Worm (Caenorhabditis elegans) whole organism, late embryonic: Measurements from ENCODE around the gene lst-5.

ENCODE experiments used
- C38D4.7 ChIP-seq: fragments of 200-800 bp; sonication (Bioruptor generic); optimal IDR thresholded peaks from 2 replicates; lab custom pipeline; 2018; ENCODE audit warnings: mild to moderate bottlenecking, missing genetic modification characterization, moderate library complexity, missing compliant biosample characterization
- F13H6.1 ChIP-seq: sonication (generic microtip); optimal IDR thresholded peaks from 2 replicates; lab custom pipeline; 2016; ENCODE audit warnings: missing genetic modification characterization, missing compliant biosample characterization
- T23F11.4 ChIP-seq: fragments of 200-800 bp; sonication (Bioruptor generic); optimal IDR thresholded peaks from 2 replicates; lab custom pipeline; 2018; ENCODE audit warnings: mild to moderate bottlenecking, missing genetic modification characterization, missing compliant biosample characterization
- ceh-14 ChIP-seq: sonication (generic microtip); optimal IDR thresholded peaks from 2 replicates; lab custom pipeline; 2016; ENCODE audit warnings: missing genotype, missing genetic modification characterization, missing compliant biosample characterization
- ceh-18 ChIP-seq: sonication (generic microtip); optimal IDR thresholded peaks from 2 replicates; lab custom pipeline; 2016; ENCODE audit warnings: missing genetic modification characterization, missing compliant biosample characterization
- ceh-2 ChIP-seq: sonication (generic microtip); optimal IDR thresholded peaks from 2 replicates; lab custom pipeline; 2016; ENCODE audit warnings: missing genotype, missing genetic modification characterization, missing compliant biosample characterization
- ceh-22 ChIP-seq: sonication (generic microtip); optimal IDR thresholded peaks from 2 replicates; lab custom pipeline; 2017; ENCODE audit warnings: missing biosample characterization, missing genetic modification characterization
- ceh-24 ChIP-seq: sonication (generic microtip); optimal IDR thresholded peaks from 2 replicates; lab custom pipeline; 2016; ENCODE audit warnings: mild to moderate bottlenecking, missing genetic modification characterization, missing compliant biosample characterization
- ceh-30 ChIP-seq: fragments of 150-350 bp; optimal IDR thresholded peaks from 2 replicates; lab custom pipeline; 2014; ENCODE audit warnings: missing biosample characterization, missing genetic modification characterization
- ceh-31 ChIP-seq: sonication (generic microtip); optimal IDR thresholded peaks from 2 replicates; lab custom pipeline; 2016; ENCODE audit warnings: missing genetic modification characterization, missing compliant biosample characterization
- ceh-34 ChIP-seq: sonication (generic microtip); optimal IDR thresholded peaks from 2 replicates; lab custom pipeline; 2016; ENCODE audit warnings: mild to moderate bottlenecking, missing genetic modification characterization, missing compliant biosample characterization
- ceh-45 ChIP-seq: fragments of 200-800 bp; sonication (Bioruptor generic); IDR thresholded peaks from 2 replicates; pipeline ENCODE4 v1.3.6; 2022; ENCODE audit warnings: missing genetic modification reagents, missing genetic modification characterization, missing compliant biosample characterization
- ceh-6 ChIP-seq: fragments of 200-800 bp; sonication (Bioruptor generic); optimal IDR thresholded peaks from 2 replicates; lab custom pipeline; 2018; ENCODE audit warnings: mild to moderate bottlenecking, missing genetic modification characterization, missing compliant biosample characterization
- ceh-9 ChIP-seq: sonication (generic microtip); optimal IDR thresholded peaks from 2 replicates; lab custom pipeline; 2016; ENCODE audit warnings: mild to moderate bottlenecking, missing genetic modification characterization, inconsistent platforms, missing compliant biosample characterization
- che-1 ChIP-seq: sonication (generic microtip); optimal IDR thresholded peaks from 2 replicates; lab custom pipeline; 2016; ENCODE audit warnings: mild to moderate bottlenecking, missing genetic modification characterization, missing compliant biosample characterization
- dmd-4 ChIP-seq: sonication (generic microtip); optimal IDR thresholded peaks from 2 replicates; lab custom pipeline; 2016; ENCODE audit warnings: borderline replicate concordance, missing genetic modification characterization, missing compliant biosample characterization
- dve-1 ChIP-seq: sonication (generic microtip); optimal IDR thresholded peaks from 2 replicates; lab custom pipeline; 2017; ENCODE audit warnings: antibody characterized with exemption, mild to moderate bottlenecking, missing genetic modification characterization, missing compliant biosample characterization
- elt-2 ChIP-seq: sonication (generic microtip); optimal IDR thresholded peaks from 2 replicates; lab custom pipeline; 2016; ENCODE audit warnings: missing genetic modification reagents, missing genetic modification characterization, missing compliant biosample characterization
- ets-4 ChIP-seq: sonication (generic microtip); optimal IDR thresholded peaks from 2 replicates; lab custom pipeline; 2016; ENCODE audit warnings: missing genetic modification characterization, missing compliant biosample characterization
- eyg-1 ChIP-seq: sonication (generic microtip); optimal IDR thresholded peaks from 2 replicates; lab custom pipeline; 2016; ENCODE audit warnings: missing genotype, missing genetic modification characterization, missing compliant biosample characterization
- fkh-6 ChIP-seq: sonication (generic microtip); optimal IDR thresholded peaks from 2 replicates; lab custom pipeline; 2016; ENCODE audit warnings: missing genetic modification characterization, missing compliant biosample characterization
- gmeb-2 ChIP-seq: sonication (generic microtip); optimal IDR thresholded peaks from 2 replicates; lab custom pipeline; 2016; ENCODE audit warnings: missing genetic modification characterization, inconsistent platforms, missing compliant biosample characterization
- hlh-13 ChIP-seq: fragments of 200-800 bp; sonication (Bioruptor generic); optimal IDR thresholded peaks from 2 replicates; lab custom pipeline; 2018; ENCODE audit warnings: mild to moderate bottlenecking, missing genetic modification characterization, missing compliant biosample characterization
- hlh-15 ChIP-seq: sonication (generic microtip); optimal IDR thresholded peaks from 2 replicates; lab custom pipeline; 2016; ENCODE audit warnings: missing genetic modification characterization, missing compliant biosample characterization
- hlh-30 ChIP-seq: sonication (generic microtip); optimal IDR thresholded peaks from 2 replicates; lab custom pipeline; 2017; ENCODE audit warnings: antibody characterized with exemption, missing genetic modification characterization, missing compliant biosample characterization; ENCODE audit not compliant: insufficient read depth
- lin-11 ChIP-seq: fragments of 200-800 bp; sonication (Bioruptor generic); optimal IDR thresholded peaks from 2 replicates; lab custom pipeline; 2018; ENCODE audit warnings: mild to moderate bottlenecking, missing genetic modification characterization, missing compliant biosample characterization
- mec-3 ChIP-seq: sonication (generic microtip); optimal IDR thresholded peaks from 2 replicates; lab custom pipeline; 2016; ENCODE audit warnings: borderline replicate concordance, missing genetic modification characterization, missing compliant biosample characterization
- nfya-1 ChIP-seq: sonication (generic microtip); optimal IDR thresholded peaks from 2 replicates; lab custom pipeline; 2017; ENCODE audit warnings: missing genetic modification characterization, mild to moderate bottlenecking, missing compliant biosample characterization, antibody characterized with exemption, moderate library complexity
- nhr-11 ChIP-seq: fragments of 150-350 bp; optimal IDR thresholded peaks from 2 replicates; lab custom pipeline; 2014; ENCODE audit warnings: missing biosample characterization, missing genetic modification characterization
- nhr-232 ChIP-seq: sonication (generic microtip); optimal IDR thresholded peaks from 2 replicates; lab custom pipeline; 2016; ENCODE audit warnings: missing genetic modification characterization, missing compliant biosample characterization
- npax-4 ChIP-seq: sonication (generic microtip); optimal IDR thresholded peaks from 2 replicates; lab custom pipeline; 2016; ENCODE audit warnings: missing genetic modification characterization, missing compliant biosample characterization
- odd-2 ChIP-seq: sonication (generic microtip); optimal IDR thresholded peaks from 2 replicates; lab custom pipeline; 2017; ENCODE audit warnings: antibody characterized with exemption, mild to moderate bottlenecking, missing genetic modification characterization, missing compliant biosample characterization
- pat-9 ChIP-seq: fragments of 200-800 bp; sonication (Bioruptor generic); optimal IDR thresholded peaks from 2 replicates; lab custom pipeline; 2018; ENCODE audit warnings: mild to moderate bottlenecking, missing genetic modification characterization, moderate library complexity, missing compliant biosample characterization
- pha-2 ChIP-seq: sonication (generic microtip); optimal IDR thresholded peaks from 2 replicates; lab custom pipeline; 2017; ENCODE audit warnings: mild to moderate bottlenecking, missing genetic modification characterization, missing compliant biosample characterization
- pqm-1 ChIP-seq: sonication (generic microtip); optimal IDR thresholded peaks from 2 replicates; lab custom pipeline; 2016; ENCODE audit warnings: missing genetic modification characterization, missing compliant biosample characterization
- rnt-1 ChIP-seq: sonication (generic microtip); optimal IDR thresholded peaks from 2 replicates; lab custom pipeline; 2016; ENCODE audit warnings: missing genetic modification characterization, missing compliant biosample characterization
- syd-9 ChIP-seq: sonication (generic microtip); optimal IDR thresholded peaks from 2 replicates; lab custom pipeline; 2016; ENCODE audit warnings: mild to moderate bottlenecking, missing genetic modification characterization, moderate library complexity, missing compliant biosample characterization
- tbx-2 ChIP-seq: sonication (generic microtip); optimal IDR thresholded peaks from 2 replicates; lab custom pipeline; 2016; ENCODE audit warnings: missing genetic modification characterization, missing compliant biosample characterization
- tbx-7 ChIP-seq: sonication (generic microtip); optimal IDR thresholded peaks from 2 replicates; lab custom pipeline; 2016; ENCODE audit warnings: missing genotype, missing genetic modification characterization, missing compliant biosample characterization
- unc-3 ChIP-seq, 2 experiments: fragments of 200-800 bp in 1 of 2; sonication (Bioruptor generic) in 1 of 2; sonication (generic microtip) in 1 of 2; conservative IDR thresholded peaks in 1 of 2; optimal IDR thresholded peaks in 1 of 2; 2 replicates each; pipeline versions ENCODE4 v1.3.6 to Lab custom; 2016 to 2022; ENCODE audit warnings: missing compliant biosample characterization in 2 of 2, missing genetic modification characterization in 2 of 2, missing genetic modification reagents in 1 of 2
- unc-42 ChIP-seq: sonication (generic microtip); optimal IDR thresholded peaks from 2 replicates; lab custom pipeline; 2016; ENCODE audit warnings: missing genotype, missing genetic modification characterization, missing compliant biosample characterization
- unc-55 ChIP-seq: sonication (generic microtip); optimal IDR thresholded peaks from 2 replicates; lab custom pipeline; 2017; ENCODE audit warnings: missing biosample characterization, missing genetic modification reagents, missing genetic modification characterization
- zip-5 ChIP-seq: sonication (generic microtip); optimal IDR thresholded peaks from 2 replicates; lab custom pipeline; 2016; ENCODE audit warnings: missing genetic modification characterization, missing compliant biosample characterization
- ztf-16 ChIP-seq: sonication (generic microtip); optimal IDR thresholded peaks from 2 replicates; lab custom pipeline; 2017; ENCODE audit warnings: missing genetic modification characterization, missing compliant biosample characterization

lst-5 gene

ce11 chrII:7072590-7073536 is 50.1 kb downstream of the lst-5 start (continued):
- no peak for TF ChIP-seq gmeb-2 (tag; lab: Kevin White, UChicago)
- TF ChIP-seq F13H6.1 (tag; lab: Kevin White, UChicago), result peak; percentile 61
- no peak for TF ChIP-seq pha-2
- TF ChIP-seq elt-2 (tag; lab: Kevin White, UChicago), result peak; percentile 82
- peak; percentile 39 for TF ChIP-seq nfya-1
- TF ChIP-seq unc-42 (tag; lab: Kevin White, UChicago), result peak; percentile 93
- TF ChIP-seq fkh-6 (tag; lab: Kevin White, UChicago), result peak; percentile 7
- peak; percentile 59 for TF ChIP-seq ztf-16
- TF ChIP-seq ceh-6 (GFP tag; lab: Kevin White, UChicago), result no peak
- no peak for TF ChIP-seq lin-11
- TF ChIP-seq ceh-30 (tag; lab: Kevin White, UChicago), result no peak
- no peak for TF ChIP-seq unc-3 (GFP tag; conservative IDR thresholded peaks at IDR 0.05; lab: Robert Waterston, UW)
- no peak for TF ChIP-seq unc-3 (tag; optimal IDR thresholded peaks at IDR 0.05; lab: Kevin White, UChicago)
- TF ChIP-seq dve-1, result no peak
- TF ChIP-seq npax-4 (tag; lab: Kevin White, UChicago), result no peak
- no peak for TF ChIP-seq nhr-232 (tag; lab: Kevin White, UChicago)
- TF ChIP-seq pqm-1 (tag; lab: Kevin White, UChicago), result no peak
- no peak for TF ChIP-seq pat-9 (tag; lab: Kevin White, UChicago)
- peak; percentile 65 for TF ChIP-seq ceh-14 (tag; lab: Kevin White, UChicago)
- TF ChIP-seq hlh-15 (tag; lab: Kevin White, UChicago), result peak; percentile 17
- TF ChIP-seq ceh-24, result no peak
- TF ChIP-seq mec-3 (tag; lab: Kevin White, UChicago), result no peak
- peak; percentile 84 for TF ChIP-seq ets-4 (tag; lab: Kevin White, UChicago)
- no peak for TF ChIP-seq ceh-34 (tag; lab: Kevin White, UChicago)
- TF ChIP-seq ceh-9 (tag; lab: Kevin White, UChicago), result no peak
- TF ChIP-seq hlh-13 (GFP tag; lab: Kevin White, UChicago), result no peak
- peak; percentile 76 for TF ChIP-seq tbx-2 (tag; lab: Kevin White, UChicago)
- peak; percentile 81 for TF ChIP-seq tbx-7 (tag; lab: Kevin White, UChicago)
- TF ChIP-seq unc-55, result no peak
- TF ChIP-seq rnt-1 (tag; lab: Kevin White, UChicago), result peak; percentile 82
- TF ChIP-seq ceh-22 (tag; lab: Kevin White, UChicago), result no peak
- no peak for TF ChIP-seq che-1 (tag; lab: Kevin White, UChicago)
- no peak for TF ChIP-seq odd-2 (tag; lab: Kevin White, UChicago)
- no peak for TF ChIP-seq nhr-11 (tag; lab: Kevin White, UChicago)
- TF ChIP-seq ceh-45 (GFP tag; lab: Robert Waterston, UW), result no peak
- TF ChIP-seq dmd-4 (tag; lab: Kevin White, UChicago), result no peak
- TF ChIP-seq syd-9, result peak; percentile 51
- peak; percentile 51 for TF ChIP-seq ceh-18 (tag; lab: Kevin White, UChicago)
- no peak for TF ChIP-seq eyg-1 (tag; lab: Kevin White, UChicago)
- no peak for TF ChIP-seq C38D4.7

ce11 chrII:7073537-7073913 is 50.8 kb downstream of the lst-5 start, which contains the start of gene kat-1:
kat-1 (plus strand) TSS chrII:7073814.
- TF ChIP-seq hlh-30 (tag; lab: Kevin White, UChicago) (no peak), odd-2 (tag; lab: Kevin White, UChicago) (no peak), ceh-31 (no peak), ceh-18 (tag; lab: Kevin White, UChicago) (no peak), hlh-15 (tag; lab: Kevin White, UChicago) (no peak), ceh-22 (tag; lab: Kevin White, UChicago) (no peak), ceh-9 (tag; lab: Kevin White, UChicago) (no peak), dmd-4 (tag; lab: Kevin White, UChicago) (no peak), C38D4.7 (no peak), zip-5 (tag; lab: Kevin White, UChicago) (no peak), ceh-2 (tag; lab: Kevin White, UChicago) (no peak), dve-1 (no peak), T23F11.4 (GFP tag; lab: Kevin White, UChicago) (no peak)
